Worm (Caenorhabditis elegans) whole organism, midembryonic: Measurements from ENCODE around the gene srxa-9.

Source experiments
- T22C8.4 ChIP-seq: fragments of 200-800 bp; sonication (Bioruptor generic); IDR thresholded peaks from 2 replicates; pipeline ENCODE4 v1.3.6; 2022; ENCODE audit warnings: missing genetic modification characterization, missing compliant biosample characterization
- cog-1 ChIP-seq: sonication (generic microtip); optimal IDR thresholded peaks from 2 replicates; lab custom pipeline; 2016; ENCODE audit warnings: missing genetic modification characterization, missing compliant biosample characterization
- flt-1 ChIP-seq: fragments of 200-800 bp; sonication (Bioruptor generic); IDR thresholded peaks from 2 replicates; pipeline ENCODE4 v1.3.6; 2022; ENCODE audit warnings: missing genetic modification characterization, missing compliant biosample characterization
- klf-2 ChIP-seq: fragments of 200-800 bp; sonication (Bioruptor generic); conservative IDR thresholded peaks from 2 replicates; pipeline ENCODE4 v1.3.6; 2022; ENCODE audit warnings: missing genetic modification reagents, missing genetic modification characterization, missing compliant biosample characterization
- med-1 ChIP-seq: sonication (generic microtip); optimal IDR thresholded peaks from 2 replicates; lab custom pipeline; 2017; ENCODE audit warnings: missing genetic modification characterization, mild to moderate bottlenecking, missing compliant biosample characterization, antibody characterized with exemption, missing genetic modification reagents; ENCODE audit not compliant: insufficient read depth
- ref-1 ChIP-seq: fragments of 200-800 bp; sonication (Bioruptor generic); conservative IDR thresholded peaks from 2 replicates; pipeline ENCODE4 v1.3.6; 2022; ENCODE audit warnings: missing genetic modification reagents, missing genetic modification characterization, missing compliant biosample characterization
- tab-1 ChIP-seq: fragments of 200-800 bp; sonication (Bioruptor generic); IDR thresholded peaks from 2 replicates; pipeline ENCODE4 v1.3.6; 2022; ENCODE audit warnings: missing genetic modification characterization, missing compliant biosample characterization
- ztf-23 ChIP-seq: fragments of 200-800 bp; sonication (Bioruptor generic); IDR thresholded peaks from 2 replicates; pipeline ENCODE4 v1.3.6; 2022; ENCODE audit warnings: missing genetic modification reagents, missing genetic modification characterization, missing compliant biosample characterization
- ztf-29 ChIP-seq: fragments of 200-800 bp; sonication (Bioruptor generic); IDR thresholded peaks from 2 replicates; pipeline ENCODE4 v1.3.6; 2022; ENCODE audit warnings: missing genetic modification reagents, missing genetic modification characterization, missing compliant biosample characterization

The srxa-9 gene

DNA sequence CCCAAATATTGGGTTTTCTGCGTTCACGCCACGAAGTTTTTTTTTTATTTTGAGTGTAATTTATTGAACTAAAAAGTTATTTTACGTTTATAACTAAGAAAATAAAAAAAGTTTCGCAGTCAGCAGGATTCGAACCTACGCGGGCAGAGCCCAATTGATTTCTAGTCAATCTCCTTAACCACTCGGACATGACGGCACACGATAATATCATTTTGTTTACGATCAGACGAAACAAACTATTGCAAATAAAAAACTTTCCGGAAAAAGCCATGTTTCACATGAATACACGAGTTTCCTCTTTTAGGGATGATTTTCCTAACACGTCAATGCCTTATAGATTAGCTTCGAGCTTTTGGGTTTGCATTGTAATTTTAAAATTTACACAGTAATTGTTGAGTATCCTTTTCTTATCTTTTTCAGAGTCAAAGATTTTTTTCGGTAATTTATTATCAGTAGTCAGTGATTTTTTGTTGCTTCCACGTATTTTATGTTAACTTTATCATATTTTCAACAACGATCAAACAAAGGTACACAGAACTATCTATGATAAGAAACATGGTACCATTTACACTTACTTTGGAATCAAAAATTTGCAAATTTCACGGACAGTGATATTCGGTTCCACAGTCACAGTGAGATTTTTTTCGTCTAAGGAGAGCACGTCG, 23.2 kb downstream of the srxa-9 start:
- TF ChIP-seq tab-1, result no peak
- no peak for TF ChIP-seq ztf-23 (GFP tag; lab: Robert Waterston, UW)
- TF ChIP-seq ref-1 (GFP tag; lab: Robert Waterston, UW), result no peak
- no peak for TF ChIP-seq flt-1 (GFP tag; lab: Robert Waterston, UW)
- TF ChIP-seq klf-2 (GFP tag; lab: Robert Waterston, UW), result no peak
- TF ChIP-seq ztf-29, result no peak

DNA sequence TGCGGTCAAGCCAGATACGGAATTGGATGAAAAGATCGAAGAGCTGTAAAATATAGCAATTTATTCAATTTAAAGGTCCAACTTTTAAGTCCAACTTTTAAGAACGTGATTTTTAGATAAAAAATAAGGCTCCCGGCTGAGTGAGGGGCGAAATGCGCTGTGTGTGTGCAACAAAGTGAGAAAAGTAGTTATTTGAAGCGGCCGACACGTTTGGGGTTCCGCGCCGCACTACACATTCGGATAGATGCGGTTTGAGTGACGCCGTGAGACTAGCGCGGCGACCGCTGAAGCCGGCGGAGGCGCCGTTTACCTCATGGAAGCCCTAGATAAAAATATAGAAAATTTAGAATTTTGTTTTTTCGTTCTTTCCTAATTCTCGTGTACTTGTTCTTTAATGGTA, 24.0 kb downstream of the srxa-9 start:
- TF ChIP-seq ztf-29, result no peak
- no peak for TF ChIP-seq flt-1 (GFP tag; lab: Robert Waterston, UW)
- TF ChIP-seq ref-1 (GFP tag; lab: Robert Waterston, UW), result no peak
- no peak for TF ChIP-seq med-1 (GFP tag; lab: Kevin White, UChicago)
- TF ChIP-seq tab-1, result no peak
- TF ChIP-seq T22C8.4 (GFP tag; lab: Robert Waterston, UW), result no peak
- TF ChIP-seq ztf-23 (GFP tag; lab: Robert Waterston, UW), result no peak
- TF ChIP-seq cog-1 (tag; lab: Kevin White, UChicago), result no peak
- no peak for TF ChIP-seq klf-2 (GFP tag; lab: Robert Waterston, UW)

DNA sequence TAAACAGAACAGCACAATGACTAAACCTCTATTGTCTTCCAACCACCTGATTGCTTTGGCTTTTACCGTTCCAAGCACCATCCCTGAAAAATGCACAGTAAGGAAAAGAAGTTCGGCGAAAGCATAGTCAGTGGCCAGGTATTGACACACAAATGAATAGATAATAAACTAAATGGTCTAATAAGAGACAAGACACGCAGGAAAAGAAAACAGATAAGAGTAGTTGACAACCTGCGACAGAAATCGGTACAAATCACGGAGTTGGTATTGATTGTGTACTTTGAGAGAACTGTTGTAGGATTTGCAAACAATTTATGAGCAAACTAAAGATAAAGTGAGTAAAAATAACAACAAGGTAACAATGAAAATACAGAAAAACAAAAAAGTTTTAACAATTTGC, 24.6 kb downstream of the srxa-9 start, which contains the start of gene Y7A5A.1:
TSS of gene Y7A5A.1 (minus strand) at position 83 of the 400 bp plus-strand sequence.
- no peak for TF ChIP-seq med-1 (GFP tag; lab: Kevin White, UChicago)
- no peak for TF ChIP-seq cog-1 (tag; lab: Kevin White, UChicago)
- no peak for TF ChIP-seq ztf-23 (GFP tag; lab: Robert Waterston, UW)
- no peak for TF ChIP-seq ref-1 (GFP tag; lab: Robert Waterston, UW)
- TF ChIP-seq ztf-29, result no peak
- no peak for TF ChIP-seq tab-1
- no peak for TF ChIP-seq T22C8.4 (GFP tag; lab: Robert Waterston, UW)
- no peak for TF ChIP-seq flt-1 (GFP tag; lab: Robert Waterston, UW)
- no peak for TF ChIP-seq klf-2 (GFP tag; lab: Robert Waterston, UW)

DNA sequence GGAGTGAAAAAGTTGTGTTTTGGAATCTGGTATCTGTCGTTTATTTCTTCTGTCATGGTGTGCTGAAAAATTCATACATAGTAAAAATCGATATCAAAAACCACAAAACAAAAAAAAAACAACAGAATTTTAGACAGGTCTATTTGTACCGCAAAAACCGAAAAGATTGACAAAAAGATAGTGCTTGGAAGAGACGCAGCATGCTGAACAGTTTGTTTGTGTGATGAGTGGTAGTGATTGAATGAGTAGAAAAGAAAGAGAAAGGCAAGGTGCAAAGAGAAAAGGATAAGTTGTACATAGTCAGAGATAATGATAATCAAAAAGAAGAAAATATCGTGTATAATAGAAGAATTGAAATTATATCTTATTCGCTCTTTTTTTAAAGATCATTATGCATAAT, 25.9 kb downstream of the srxa-9 start, which contains the start of gene Y7A5A.2:
TSS of gene Y7A5A.2 (minus strand) at position 62 of the 400 bp plus-strand sequence.
- TF ChIP-seq ztf-23 (GFP tag; lab: Robert Waterston, UW) (no peak), cog-1 (tag; lab: Kevin White, UChicago) (no peak), med-1 (GFP tag; lab: Kevin White, UChicago) (no peak), ref-1 (GFP tag; lab: Robert Waterston, UW) (no peak), T22C8.4 (GFP tag; lab: Robert Waterston, UW) (no peak)

DNA sequence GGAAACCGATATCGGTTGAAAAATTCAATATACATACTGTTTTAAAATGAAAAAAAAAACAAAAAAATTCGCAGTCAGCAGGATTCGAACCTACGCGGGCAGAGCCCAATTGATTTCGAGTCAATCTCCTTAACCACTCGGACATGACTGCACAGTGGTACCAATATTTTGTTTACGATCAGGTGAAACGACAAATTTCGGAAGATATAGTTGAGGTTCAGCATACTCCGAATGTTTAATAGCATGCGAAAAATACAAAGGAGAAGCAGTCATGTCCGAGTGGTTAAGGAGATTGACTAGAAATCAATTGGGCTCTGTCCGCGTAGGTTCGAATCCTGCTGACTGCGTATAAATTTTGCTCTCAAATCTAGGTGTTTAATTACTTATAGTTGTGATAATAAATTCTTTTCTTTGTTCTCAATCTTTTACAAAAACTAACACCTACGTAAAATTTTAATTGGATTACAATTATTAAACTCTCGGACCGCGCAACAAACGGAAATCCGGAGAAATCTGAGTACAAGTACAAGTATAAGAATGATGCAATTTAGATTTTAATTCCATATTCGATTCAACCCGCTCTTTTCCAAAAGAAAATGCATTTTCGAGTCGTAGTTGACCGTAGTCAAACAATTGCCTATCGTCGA, 26.6 kb downstream of the srxa-9 start, which contains the start of gene Y7A5A.13:
TSS of gene Y7A5A.13 (plus strand) at position 597 of the 647 bp plus-strand sequence.
- TF ChIP-seq T22C8.4 (GFP tag; lab: Robert Waterston, UW) (no peak), flt-1 (GFP tag; lab: Robert Waterston, UW) (no peak), med-1 (GFP tag; lab: Kevin White, UChicago) (no peak), ref-1 (GFP tag; lab: Robert Waterston, UW) (no peak), cog-1 (tag; lab: Kevin White, UChicago) (no peak), tab-1 (no peak), klf-2 (GFP tag; lab: Robert Waterston, UW) (no peak), ztf-23 (GFP tag; lab: Robert Waterston, UW) (no peak), ztf-29 (no peak)

DNA sequence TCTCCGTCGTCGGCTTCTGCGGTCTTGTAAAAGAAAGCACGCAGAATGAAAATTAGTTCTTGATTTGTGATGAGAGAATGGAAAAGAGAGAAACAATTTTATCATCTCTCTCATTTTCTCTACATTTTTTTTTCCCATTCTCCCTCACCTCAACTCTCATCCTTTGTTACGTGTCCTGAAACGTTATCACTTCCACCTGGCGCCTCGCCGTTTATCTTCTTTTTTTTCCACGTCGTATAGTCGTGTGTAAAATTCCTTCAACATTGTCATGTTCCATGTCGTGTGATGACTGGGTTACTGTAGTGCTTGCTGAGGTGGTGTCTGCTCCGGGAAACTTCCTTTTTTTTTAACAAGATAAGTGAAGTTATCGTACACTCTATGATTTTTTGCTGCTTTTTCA, 32.7 kb downstream of the srxa-9 start:
- TF ChIP-seq ref-1 (GFP tag; lab: Robert Waterston, UW), result no peak
- no peak for TF ChIP-seq tab-1

DNA sequence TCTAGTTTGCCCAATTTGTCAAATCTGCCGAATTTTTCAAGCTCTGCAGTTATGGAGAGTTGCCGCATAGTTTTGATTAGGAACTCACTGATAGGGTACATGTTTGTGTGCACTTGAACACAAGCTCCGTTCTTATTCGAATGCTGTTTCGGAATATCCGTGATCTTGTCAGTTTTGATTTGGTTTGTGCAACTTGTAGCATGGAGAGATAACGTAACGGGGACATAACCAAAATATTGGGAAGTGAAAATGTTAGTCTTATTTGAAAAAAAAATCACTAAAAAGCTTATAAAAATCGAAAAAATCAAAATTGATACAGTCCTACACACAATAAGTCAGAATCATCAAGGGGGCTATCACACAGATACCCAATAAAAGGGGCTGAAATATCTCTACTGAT, 35.2 kb downstream of the srxa-9 start, which contains the start of gene Y7A5A.24:
TSS of gene Y7A5A.24 (minus strand) at position 101 of the 400 bp plus-strand sequence.
- no peak for TF ChIP-seq ztf-29
- no peak for TF ChIP-seq klf-2 (GFP tag; lab: Robert Waterston, UW)
- no peak for TF ChIP-seq flt-1 (GFP tag; lab: Robert Waterston, UW)
- no peak for TF ChIP-seq cog-1 (tag; lab: Kevin White, UChicago)
- TF ChIP-seq tab-1, result no peak
- TF ChIP-seq ref-1 (GFP tag; lab: Robert Waterston, UW), result no peak
- no peak for TF ChIP-seq med-1 (GFP tag; lab: Kevin White, UChicago)
- no peak for TF ChIP-seq ztf-23 (GFP tag; lab: Robert Waterston, UW)
- no peak for TF ChIP-seq T22C8.4 (GFP tag; lab: Robert Waterston, UW)

DNA sequence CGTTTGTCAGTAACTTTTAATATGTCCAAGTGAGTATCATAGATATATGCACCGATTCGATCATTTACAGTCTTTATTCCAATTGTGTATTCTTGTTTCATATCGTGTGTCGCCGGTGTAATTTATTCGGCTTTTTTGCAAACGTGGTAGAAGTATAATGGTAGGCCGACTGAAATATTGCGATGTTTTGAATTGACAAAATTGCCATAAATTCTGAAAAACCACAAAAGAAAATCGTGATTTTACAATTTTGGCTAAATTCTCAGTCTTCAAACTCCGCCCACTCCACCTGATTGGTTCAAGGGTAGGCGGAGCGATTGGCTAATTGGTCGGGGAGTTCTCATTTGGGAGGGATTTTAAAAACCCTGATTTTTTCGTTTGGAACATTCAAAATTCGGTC, 37.8 kb downstream of the srxa-9 start, which contains the start of gene Y7A5A.3:
TSS of gene Y7A5A.3 (minus strand) at position 101 of the 400 bp plus-strand sequence.
- no peak for TF ChIP-seq ref-1 (GFP tag; lab: Robert Waterston, UW)
- no peak for TF ChIP-seq tab-1
- TF ChIP-seq ztf-23 (GFP tag; lab: Robert Waterston, UW), result no peak
- TF ChIP-seq ztf-29, result no peak
- TF ChIP-seq flt-1 (GFP tag; lab: Robert Waterston, UW), result no peak
- TF ChIP-seq klf-2 (GFP tag; lab: Robert Waterston, UW), result no peak

DNA sequence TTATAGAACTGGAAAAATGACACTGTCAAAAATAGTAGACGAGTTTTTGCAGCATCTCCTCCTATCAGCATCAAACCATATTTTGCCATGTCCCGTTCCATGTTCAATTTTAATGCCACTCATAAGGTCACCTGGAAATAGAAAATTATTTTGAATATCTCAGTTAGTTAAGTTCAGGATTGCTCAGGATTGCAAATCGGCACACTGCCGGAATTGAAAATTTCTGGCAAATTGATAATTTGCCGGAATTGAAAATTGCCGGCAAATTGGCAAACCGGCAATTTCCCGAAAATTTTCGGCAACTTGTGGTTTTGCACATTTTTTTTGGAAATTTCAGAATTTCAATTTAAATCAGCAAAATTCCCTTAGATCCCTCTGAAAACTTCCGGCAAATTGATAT, 39.9 kb downstream of the srxa-9 start, which contains the start of gene Y7A5A.5:
TSS of gene Y7A5A.5 (minus strand) at position 101 of the 400 bp plus-strand sequence.
- TF ChIP-seq med-1 (GFP tag; lab: Kevin White, UChicago) (no peak), flt-1 (GFP tag; lab: Robert Waterston, UW) (no peak), klf-2 (GFP tag; lab: Robert Waterston, UW) (no peak), ref-1 (GFP tag; lab: Robert Waterston, UW) (no peak), T22C8.4 (GFP tag; lab: Robert Waterston, UW) (no peak), ztf-23 (GFP tag; lab: Robert Waterston, UW) (no peak), tab-1 (no peak), ztf-29 (no peak), cog-1 (tag; lab: Kevin White, UChicago) (no peak)
